Worm (Caenorhabditis elegans) whole organism, early embryonic: ENCODE results near the gene R13H4.2.

Experiments
- F13C5.2 ChIP-seq: sonication (generic microtip); optimal IDR thresholded peaks from 2 replicates; lab custom pipeline; 2017; ENCODE audit warnings: mild to moderate bottlenecking, missing genetic modification characterization, inconsistent platforms, missing compliant biosample characterization
- ama-1 ChIP-seq: fragments of 150-350 bp; optimal IDR thresholded peaks from 2 replicates; lab custom pipeline; 2014
- hmg-4 ChIP-seq: fragments of 200-800 bp; sonication (Bioruptor generic); optimal IDR thresholded peaks from 2 replicates; lab custom pipeline; 2018; ENCODE audit warnings: mild to moderate bottlenecking, missing genetic modification characterization, missing compliant biosample characterization
- hnd-1 ChIP-seq: sonication (generic microtip); optimal IDR thresholded peaks from 2 replicates; lab custom pipeline; 2016; ENCODE audit warnings: missing genetic modification characterization, missing compliant biosample characterization
- scrt-1 ChIP-seq: fragments of 200-800 bp; sonication (Bioruptor generic); IDR thresholded peaks from 2 replicates; pipeline ENCODE4 v1.3.6; 2022; ENCODE audit warnings: missing genetic modification characterization, missing compliant biosample characterization
- sea-1 ChIP-seq: fragments of 200-800 bp; sonication (Bioruptor generic); conservative IDR thresholded peaks from 2 replicates; pipeline ENCODE4 v1.3.6; 2022; ENCODE audit warnings: missing genetic modification characterization, missing compliant biosample characterization
- tbx-37 ChIP-seq: fragments of 200-800 bp; sonication (Bioruptor generic); conservative IDR thresholded peaks from 2 replicates; pipeline ENCODE4 v1.3.6; 2022; ENCODE audit warnings: missing genetic modification reagents, missing genetic modification characterization, missing compliant biosample characterization

- TF ChIP-seq ama-1 (no peak), hnd-1 (tag; lab: Kevin White, UChicago) (no peak), F13C5.2 (no peak), hmg-4 (no peak), sea-1 (no peak), scrt-1 (GFP tag; lab: Robert Waterston, UW) (no peak), tbx-37 (GFP tag; lab: Robert Waterston, UW) (no peak)
Observed at ce11 chrV:11854905-11855304, 18.7 kb downstream of the R13H4.2 start.
